Worm (Caenorhabditis elegans) whole organism, early embryonic: ENCODE data around the gene F38A5.22.
"Not testable (repeated sequence)": the region's sequence is repeated elsewhere in the genome, so short reads cannot be mapped to it uniquely, and the experiment has no call there.

ENCODE experiments used
- B0310.2 ChIP-seq: sonication (generic microtip); optimal IDR thresholded peaks from 2 replicates; lab custom pipeline; 2016; ENCODE audit warnings: mild to moderate bottlenecking, missing genetic modification characterization, missing compliant biosample characterization
- aly-1 ChIP-seq: sonication (generic microtip); optimal IDR thresholded peaks from 2 replicates; lab custom pipeline; 2016; ENCODE audit warnings: missing genetic modification characterization, missing compliant biosample characterization
- ama-1 ChIP-seq: fragments of 150-350 bp; optimal IDR thresholded peaks from 2 replicates; lab custom pipeline; 2014
- ceh-36 ChIP-seq: sonication (generic microtip); optimal IDR thresholded peaks from 2 replicates; lab custom pipeline; 2016; ENCODE audit warnings: missing genetic modification characterization, inconsistent platforms, missing compliant biosample characterization
- ets-7 ChIP-seq: sonication (generic microtip); optimal IDR thresholded peaks from 2 replicates; lab custom pipeline; 2016; ENCODE audit warnings: missing genotype, missing genetic modification characterization, missing compliant biosample characterization
- flt-1 ChIP-seq: fragments of 200-800 bp; sonication (Bioruptor generic); IDR thresholded peaks from 2 replicates; pipeline ENCODE4 v1.3.6; 2022; ENCODE audit warnings: missing genetic modification characterization, missing compliant biosample characterization
- hmbx-1 ChIP-seq: sonication (generic microtip); optimal IDR thresholded peaks from 2 replicates; lab custom pipeline; 2016; ENCODE audit warnings: mild to moderate bottlenecking, missing genetic modification characterization, missing compliant biosample characterization
- tbx-11 ChIP-seq: fragments of 200-800 bp; sonication (Bioruptor generic); IDR thresholded peaks from 2 replicates; pipeline ENCODE4 v1.3.6; 2022; ENCODE audit warnings: missing genetic modification characterization, missing compliant biosample characterization
- tbx-37 ChIP-seq: fragments of 200-800 bp; sonication (Bioruptor generic); conservative IDR thresholded peaks from 2 replicates; pipeline ENCODE4 v1.3.6; 2022; ENCODE audit warnings: missing genetic modification reagents, missing genetic modification characterization, missing compliant biosample characterization

ce11 chrIV:6598740-6599139, 3.0 kb upstream of the F38A5.22 start, which contains the start of gene nspb-5:
- TF ChIP-seq hmbx-1 (tag; lab: Kevin White, UChicago); B0310.2 (tag; lab: Kevin White, UChicago); ama-1 (lab: Kevin White, UChicago); ceh-36; tbx-11; tbx-37 (GFP tag; lab: Robert Waterston, UW); aly-1 (tag; lab: Kevin White, UChicago); flt-1 (GFP tag; lab: Robert Waterston, UW); ets-7 (tag; lab: Kevin White, UChicago): not testable (repeated sequence)
